Fruit fly (Drosophila melanogaster) whole organism, embryonic: ENCODE results near the gene rempA.
A peak's percentile ranks its signal among the peaks of the same experiment; 100 is the strongest.

ENCODE experiments used
- B-H1 ChIP-seq: fragments of 200-800 bp; sonication (Bioruptor generic); IDR thresholded peaks from 3 replicates; pipeline ENCODE4 v1.3.6; 2022; ENCODE audit warnings: missing biosample characterization, missing genetic modification characterization
- CG10321 ChIP-seq: fragments of 200-800 bp; sonication (Bioruptor generic); IDR thresholded peaks from 2 replicates; pipeline ENCODE4 v1.3.6; 2022; ENCODE audit warnings: missing biosample characterization, missing genetic modification characterization
- CG10462 ChIP-seq: fragments of 200-800 bp; sonication (Bioruptor generic); optimal IDR thresholded peaks from 2 replicates; lab custom pipeline; 2016; ENCODE audit warnings: missing biosample characterization, missing genetic modification characterization
- CG12236 ChIP-seq: fragments of 200-800 bp; sonication (Bioruptor generic); optimal IDR thresholded peaks from 2 replicates; lab custom pipeline; 2016; ENCODE audit warnings: missing biosample characterization, missing genetic modification characterization
- CG13296 ChIP-seq: fragments of 200-800 bp; sonication (Bioruptor generic); optimal IDR thresholded peaks from 3 replicates; lab custom pipeline; 2018; ENCODE audit warnings: missing biosample characterization, mild to moderate bottlenecking, missing genetic modification characterization
- CG13424 ChIP-seq: fragments of 200-800 bp; sonication (Bioruptor generic); optimal IDR thresholded peaks from 2 replicates; lab custom pipeline; 2019; ENCODE audit warnings: missing biosample characterization, mild to moderate bottlenecking, missing genetic modification characterization, moderate library complexity
- CG15479 ChIP-seq: fragments of 200-800 bp; sonication (Bioruptor generic); optimal IDR thresholded peaks from 3 replicates; lab custom pipeline; 2019; ENCODE audit warnings: missing biosample characterization, mild to moderate bottlenecking, missing genetic modification characterization, moderate library complexity
- CG17385 ChIP-seq: fragments of 200-800 bp; sonication (Bioruptor generic); optimal IDR thresholded peaks from 3 replicates; lab custom pipeline; 2018; ENCODE audit warnings: missing biosample characterization, mild to moderate bottlenecking, missing genetic modification characterization
- CG18599 ChIP-seq: fragments of 200-800 bp; sonication (Bioruptor generic); optimal IDR thresholded peaks from 3 replicates; lab custom pipeline; 2017; ENCODE audit warnings: missing biosample characterization, missing genetic modification characterization, mild to moderate bottlenecking, moderate library complexity, missing genetic modification reagents
- CG2120 ChIP-seq: fragments of 200-800 bp; sonication (Bioruptor generic); optimal IDR thresholded peaks from 3 replicates; lab custom pipeline; 2016; ENCODE audit warnings: missing biosample characterization, missing genetic modification characterization
- CG30403 ChIP-seq: fragments of 200-800 bp; sonication (Bioruptor generic); optimal IDR thresholded peaks from 3 replicates; lab custom pipeline; 2016; ENCODE audit warnings: missing biosample characterization, missing genetic modification characterization
- CG31224 ChIP-seq: fragments of 200-800 bp; sonication (Bioruptor generic); IDR thresholded peaks from 2 replicates; pipeline ENCODE4 v1.3.6; 2022; ENCODE audit warnings: missing biosample characterization, missing genetic modification characterization
- CG31365 ChIP-seq: fragments of 200-800 bp; sonication (Bioruptor generic); optimal IDR thresholded peaks from 2 replicates; lab custom pipeline; 2018; ENCODE audit warnings: missing biosample characterization, mild to moderate bottlenecking, missing genetic modification characterization
- CG32532 ChIP-seq: fragments of 200-800 bp; sonication (Bioruptor generic); IDR thresholded peaks from 2 replicates; pipeline ENCODE4 v1.3.6; 2022; ENCODE audit warnings: missing biosample characterization, missing genetic modification characterization
- CG32772 ChIP-seq: fragments of 200-800 bp; sonication (Bioruptor generic); IDR thresholded peaks from 2 replicates; pipeline ENCODE4 v1.3.6; 2022; ENCODE audit warnings: missing biosample characterization, missing genetic modification characterization
- CG3726 ChIP-seq: fragments of 200-800 bp; sonication (Bioruptor generic); IDR thresholded peaks from 3 replicates; pipeline ENCODE4, ENCODE4 v1.3.6; 2022; ENCODE audit warnings: missing biosample characterization, missing genetic modification characterization
- CG4360 ChIP-seq: fragments of 200-800 bp; sonication (Bioruptor generic); IDR thresholded peaks from 2 replicates; pipeline ENCODE4 v1.3.6; 2022; ENCODE audit warnings: missing biosample characterization, missing genetic modification characterization
- CG7745 ChIP-seq: fragments of 200-800 bp; sonication (Bioruptor generic); optimal IDR thresholded peaks from 2 replicates; lab custom pipeline; 2018; ENCODE audit warnings: missing biosample characterization, mild to moderate bottlenecking, missing genetic modification characterization, moderate library complexity
- CG8478 ChIP-seq: fragments of >200 bp; optimal IDR thresholded peaks from 2 replicates; lab custom pipeline; 2018
- CG8944 ChIP-seq: fragments of 200-800 bp; sonication (Bioruptor generic); optimal IDR thresholded peaks from 3 replicates; lab custom pipeline; 2016; ENCODE audit warnings: missing biosample characterization, missing genetic modification characterization
- CG9797 ChIP-seq: fragments of 200-800 bp; sonication (Bioruptor generic); optimal IDR thresholded peaks from 3 replicates; lab custom pipeline; 2018; ENCODE audit warnings: missing biosample characterization, mild to moderate bottlenecking, missing genetic modification characterization
- CG9876 ChIP-seq: fragments of 200-800 bp; sonication (Bioruptor generic); optimal IDR thresholded peaks from 2 replicates; lab custom pipeline; 2016; ENCODE audit warnings: missing biosample characterization, missing genetic modification characterization
- CHES-1-like ChIP-seq: fragments of 200-800 bp; sonication (Bioruptor generic); optimal IDR thresholded peaks from 2 replicates; lab custom pipeline; 2016; ENCODE audit warnings: missing biosample characterization, missing genetic modification characterization
- CrebB ChIP-seq: fragments of 200-800 bp; sonication (Bioruptor generic); optimal IDR thresholded peaks from 3 replicates; lab custom pipeline; 2018; ENCODE audit warnings: missing biosample characterization, mild to moderate bottlenecking, missing genetic modification characterization
- Dll ChIP-seq: fragments of 200-800 bp; sonication (Bioruptor generic); IDR thresholded peaks from 4 replicates; pipeline ENCODE4 v1.3.6; 2022; ENCODE audit warnings: missing biosample characterization, missing genetic modification characterization; ENCODE audit not compliant: partially characterized antibody
- ERR ChIP-seq: fragments of 200-800 bp; sonication (Bioruptor generic); optimal IDR thresholded peaks from 2 replicates; lab custom pipeline; 2016; ENCODE audit warnings: missing biosample characterization, missing genetic modification characterization
- Hey ChIP-seq: fragments of 200-800 bp; sonication (Bioruptor generic); optimal IDR thresholded peaks from 3 replicates; lab custom pipeline; 2018; ENCODE audit warnings: missing biosample characterization, mild to moderate bottlenecking, missing genetic modification characterization
- Hmr ChIP-seq: fragments of 200-800 bp; sonication (Bioruptor generic); optimal IDR thresholded peaks from 3 replicates; lab custom pipeline; 2017; ENCODE audit warnings: mild to moderate bottlenecking, missing biosample characterization, missing genetic modification reagents, missing genetic modification characterization
- Hr51 ChIP-seq, 2 experiments: fragments of 200-800 bp; sonication (Bioruptor generic); optimal IDR thresholded peaks; 2 replicates in 1 of 2; 3 replicates in 1 of 2; lab custom pipeline; 2016 to 2018; ENCODE audit warnings: missing biosample characterization in 2 of 2, missing genetic modification characterization in 2 of 2, mild to moderate bottlenecking in 1 of 2, moderate library complexity in 1 of 2
- Jarid2 ChIP-seq: fragments of 200-800 bp; sonication (Bioruptor generic); optimal IDR thresholded peaks from 3 replicates; lab custom pipeline; 2017; ENCODE audit warnings: mild to moderate bottlenecking, missing biosample characterization, missing genetic modification reagents, missing genetic modification characterization
- Nf-YB ChIP-seq: fragments of 200-800 bp; sonication (Bioruptor generic); optimal IDR thresholded peaks from 3 replicates; lab custom pipeline; 2019; ENCODE audit warnings: missing biosample characterization, mild to moderate bottlenecking, missing genetic modification characterization, moderate library complexity
- Sox102F ChIP-seq: fragments of 200-800 bp; sonication (Bioruptor generic); optimal IDR thresholded peaks from 2 replicates; lab custom pipeline; 2018; ENCODE audit warnings: missing biosample characterization, mild to moderate bottlenecking, missing genetic modification characterization, moderate library complexity
- Ssrp ChIP-seq: fragments of 200-800 bp; sonication (Bioruptor generic); optimal IDR thresholded peaks from 2 replicates; lab custom pipeline; 2018; ENCODE audit warnings: missing biosample characterization, mild to moderate bottlenecking, missing genetic modification characterization, moderate library complexity
- Stat92E ChIP-seq, 3 experiments: fragments of >200 bp in 2 of 3; fragments of 200-800 bp in 1 of 3; sonication (Bioruptor generic) in 1 of 3; optimal IDR thresholded peaks; 2 replicates each; lab custom pipeline; 2017 to 2019; ENCODE audit warnings: missing biosample characterization in 3 of 3, missing genetic modification characterization in 3 of 3, mild to moderate bottlenecking in 1 of 3, moderate library complexity in 1 of 3
- Tbp ChIP-seq: fragments of >200 bp; optimal IDR thresholded peaks from 2 replicates; lab custom pipeline; 2018; ENCODE audit warnings: missing biosample characterization, missing genetic modification characterization
- bbx ChIP-seq: fragments of 200-800 bp; sonication (Bioruptor generic); IDR thresholded peaks from 2 replicates; pipeline ENCODE4 v1.3.6; 2022; ENCODE audit warnings: missing biosample characterization, missing genetic modification characterization; ENCODE audit not compliant: partially characterized antibody
- cad ChIP-seq: fragments of >200 bp; optimal IDR thresholded peaks from 2 replicates; lab custom pipeline; 2017; ENCODE audit warnings: missing biosample characterization, missing genetic modification characterization
- dan ChIP-seq: fragments of 200-800 bp; sonication (Bioruptor generic); IDR thresholded peaks from 2 replicates; pipeline ENCODE4 v1.3.6; 2022; ENCODE audit warnings: missing biosample characterization, missing genetic modification characterization
- danr ChIP-seq: fragments of 200-800 bp; sonication (Bioruptor generic); IDR thresholded peaks from 2 replicates; pipeline ENCODE4 v1.3.6; 2022; ENCODE audit warnings: missing biosample characterization, missing genetic modification characterization
- dpn ChIP-seq, 2 experiments: fragments of 200-800 bp; sonication (Bioruptor generic); optimal IDR thresholded peaks; 3 replicates each; lab custom pipeline; 2016; ENCODE audit warnings: missing biosample characterization in 2 of 2, missing genetic modification characterization in 2 of 2
- ftz-f1 ChIP-seq: fragments of 200-800 bp; sonication (Bioruptor generic); optimal IDR thresholded peaks from 2 replicates; lab custom pipeline; 2016; ENCODE audit warnings: missing biosample characterization, missing genetic modification characterization
- her ChIP-seq: fragments of 200-800 bp; sonication (Bioruptor generic); optimal IDR thresholded peaks from 2 replicates; lab custom pipeline; 2016; ENCODE audit warnings: missing biosample characterization, missing genetic modification characterization
- stc ChIP-seq: fragments of 200-800 bp; sonication (Bioruptor generic); IDR thresholded peaks from 2 replicates; pipeline ENCODE4 v1.3.6; 2022; ENCODE audit warnings: missing biosample characterization, missing genetic modification characterization
- tio ChIP-seq: fragments of 200-800 bp; sonication (Bioruptor generic); optimal IDR thresholded peaks from 2 replicates; lab custom pipeline; 2017; ENCODE audit warnings: missing biosample characterization, missing genetic modification characterization, inconsistent platforms
- tll ChIP-seq, 2 experiments: fragments of 200-800 bp in 1 of 2; fragments of >200 bp in 1 of 2; sonication (Bioruptor generic) in 1 of 2; optimal IDR thresholded peaks; 2 replicates each; lab custom pipeline; 2017 to 2019; ENCODE audit warnings: missing biosample characterization in 2 of 2, missing genetic modification characterization in 2 of 2, mild to moderate bottlenecking in 1 of 2, moderate library complexity in 1 of 2
- trem ChIP-seq: fragments of 200-800 bp; optimal IDR thresholded peaks from 3 replicates; lab custom pipeline; 2019; ENCODE audit warnings: missing biosample characterization, mild to moderate bottlenecking, missing genetic modification characterization, moderate library complexity
- unc-4 ChIP-seq: fragments of 200-800 bp; sonication (Bioruptor generic); IDR thresholded peaks from 2 replicates; pipeline ENCODE4 v1.3.6; 2022; ENCODE audit warnings: missing biosample characterization, missing genetic modification characterization; ENCODE audit not compliant: partially characterized antibody
- vfl ChIP-seq: fragments of 200-800 bp; sonication (Bioruptor generic); optimal IDR thresholded peaks from 2 replicates; lab custom pipeline; 2016; ENCODE audit warnings: missing biosample characterization, missing genetic modification characterization
- z ChIP-seq: fragments of 200-800 bp; sonication (Bioruptor generic); IDR thresholded peaks from 3 replicates; pipeline ENCODE4 v1.3.6; 2022; ENCODE audit warnings: missing biosample characterization, missing genetic modification characterization

The rempA gene

dm6 chr2L:521940-522632 is 38.0 kb downstream of the rempA start (continued):
- TF ChIP-seq ftz-f1 (GFP tag; lab: Kevin White, UChicago) (no peak), bbx (GFP tag; lab: Robert Waterston, UW) (no peak), cad (no peak), CG3726 (GFP tag; lab: Robert Waterston, UW) (peak; percentile 56; the same call in 1 of the 3 replicates), Jarid2 (GFP tag; lab: Kevin White, UChicago) (peak; percentile 61), CG32772 (GFP tag; lab: Robert Waterston, UW) (peak; percentile 79), CG13424 (tag; lab: Kevin White, UChicago) (peak; percentile 56), danr (GFP tag; lab: Robert Waterston, UW) (peak; percentile 62; the same call in 1 of the 2 replicates), Nf-YB (GFP tag; lab: Kevin White, UChicago) (peak; percentile 49), dpn (GFP tag; optimal IDR thresholded peaks at IDR 0.05; lab: Kevin White, UChicago) (peak in 1 of 2 experiments; percentile 66), Tbp (GFP tag; lab: Kevin White, UChicago) (no peak), Sox102F (GFP tag; lab: Kevin White, UChicago) (peak; percentile 89), CG12236 (GFP tag; lab: Kevin White, UChicago) (no peak), CG31224 (GFP tag; lab: Robert Waterston, UW) (peak; percentile 62), Ssrp (tag; lab: Kevin White, UChicago) (peak; percentile 69), CG8478 (lab: Kevin White, UChicago) (no peak), Hey (peak; percentile 2), CG31365 (tag; lab: Kevin White, UChicago) (peak; percentile 56), CG10462 (GFP tag; lab: Kevin White, UChicago) (peak; percentile 73), Dll (no peak), CG4360 (peak; percentile 56; the same call in 1 of the 2 replicates), vfl (GFP tag; lab: Kevin White, UChicago) (peak; percentile 20), Hmr (GFP tag; lab: Kevin White, UChicago) (peak; percentile 61), CG9797 (GFP tag; lab: Kevin White, UChicago) (no peak), unc-4 (no peak), CG13296 (GFP tag; lab: Kevin White, UChicago) (peak; percentile 58), CG30403 (peak; percentile 73), CG15479 (GFP tag; lab: Kevin White, UChicago) (peak; percentile 93), CG7745 (tag; lab: Kevin White, UChicago) (peak; percentile 62), CG32532 (GFP tag; lab: Robert Waterston, UW) (peak; percentile 65), dan (GFP tag; lab: Robert Waterston, UW) (peak; percentile 70), her (GFP tag; lab: Kevin White, UChicago) (peak; percentile 17), CG9876 (GFP tag; lab: Kevin White, UChicago) (no peak), tll (GFP tag; optimal IDR thresholded peaks at IDR 0.05; lab: Kevin White, UChicago) (peak in 1 of 2 experiments; percentile 58), Hr51 (GFP tag; optimal IDR thresholded peaks at IDR 0.05; lab: Kevin White, UChicago) (peak; percentile 45 to 71), tio (GFP tag; lab: Kevin White, UChicago) (peak; percentile 62), z (no peak), CG2120 (GFP tag; lab: Kevin White, UChicago) (peak; percentile 60), B-H1 (peak; percentile 81), ERR (GFP tag; lab: Kevin White, UChicago) (no peak), stc (peak; percentile 87), CHES-1-like (GFP tag; lab: Kevin White, UChicago) (peak; percentile 41), CG8944 (GFP tag; lab: Kevin White, UChicago) (peak; percentile 38), CG17385 (GFP tag; lab: Kevin White, UChicago) (peak; percentile 70), Stat92E (GFP tag; optimal IDR thresholded peaks at IDR 0.05; lab: Kevin White, UChicago) (peak in 1 of 3 experiments; percentile 58), CG18599 (peak; percentile 81), CG10321 (GFP tag; lab: Robert Waterston, UW) (peak; percentile 21; the same call in 1 of the 2 replicates), trem (tag; lab: Kevin White, UChicago) (peak; percentile 85), CrebB (tag; lab: Kevin White, UChicago) (peak; percentile 25)
